Worm (Caenorhabditis elegans) whole organism, L3 larva: ENCODE results near the gene taf-6.2.

Experiments
- R02D3.7 ChIP-seq: fragments of 150-350 bp; optimal IDR thresholded peaks from 2 replicates; lab custom pipeline; 2014; ENCODE audit warnings: missing biosample characterization, missing genetic modification characterization
- ZK546.5 ChIP-seq: sonication (generic microtip); optimal IDR thresholded peaks from 2 replicates; lab custom pipeline; 2017; ENCODE audit warnings: missing biosample characterization, missing genetic modification characterization
- aly-2 ChIP-seq: fragments of 150-350 bp; optimal IDR thresholded peaks from 2 replicates; lab custom pipeline; 2014; ENCODE audit warnings: missing biosample characterization, missing genetic modification characterization
- ama-1 ChIP-seq: fragments of 150-350 bp; optimal IDR thresholded peaks from 2 replicates; lab custom pipeline; 2018
- ceh-16 ChIP-seq: sonication (generic microtip); optimal IDR thresholded peaks from 2 replicates; lab custom pipeline; 2017; ENCODE audit warnings: missing biosample characterization, missing genetic modification characterization
- ceh-28 ChIP-seq: fragments of 150-350 bp; optimal IDR thresholded peaks from 2 replicates; lab custom pipeline; 2014; ENCODE audit warnings: missing biosample characterization, missing genetic modification reagents, missing genetic modification characterization
- ceh-82 ChIP-seq: fragments of 150-350 bp; optimal IDR thresholded peaks from 2 replicates; lab custom pipeline; 2014; ENCODE audit warnings: missing biosample characterization, missing genetic modification characterization
- ceh-9 ChIP-seq: sonication (generic microtip); optimal IDR thresholded peaks from 2 replicates; lab custom pipeline; 2018; ENCODE audit warnings: missing biosample characterization, missing genetic modification characterization
- daf-12 ChIP-seq: fragments of 150-350 bp; optimal IDR thresholded peaks from 2 replicates; lab custom pipeline; 2014; ENCODE audit warnings: missing biosample characterization, missing genetic modification reagents, missing genetic modification characterization
- elt-1 ChIP-seq: fragments of 150-350 bp; optimal IDR thresholded peaks from 2 replicates; lab custom pipeline; 2014; ENCODE audit warnings: missing biosample characterization, missing genetic modification characterization
- elt-2 ChIP-seq: sonication (generic microtip); optimal IDR thresholded peaks from 2 replicates; lab custom pipeline; 2016; ENCODE audit warnings: missing genetic modification reagents, mild to moderate bottlenecking, missing genetic modification characterization, missing compliant biosample characterization
- elt-3 ChIP-seq, 3 experiments: fragments of 150-350 bp in 1 of 3; sonication (generic microtip) in 2 of 3; optimal IDR thresholded peaks; 2 replicates in 2 of 3; 4 replicates in 1 of 3; lab custom pipeline; 2014 to 2017; ENCODE audit warnings: missing biosample characterization in 3 of 3, missing genetic modification characterization in 3 of 3
- eor-1 ChIP-seq, 2 experiments: fragments of 150-350 bp; optimal IDR thresholded peaks; 2 replicates each; lab custom pipeline; 2014 to 2018; ENCODE audit warnings: missing biosample characterization in 2 of 2, missing genetic modification characterization in 2 of 2
- fkh-10 ChIP-seq: sonication (generic microtip); optimal IDR thresholded peaks from 2 replicates; lab custom pipeline; 2017; ENCODE audit warnings: missing biosample characterization, missing genetic modification reagents, missing genetic modification characterization
- fkh-2 ChIP-seq: fragments of 150-350 bp; optimal IDR thresholded peaks from 2 replicates; lab custom pipeline; 2014; ENCODE audit warnings: missing biosample characterization, missing genetic modification reagents, missing genetic modification characterization
- fos-1 ChIP-seq: fragments of 150-350 bp; optimal IDR thresholded peaks from 2 replicates; lab custom pipeline; 2014; ENCODE audit warnings: missing biosample characterization, missing genetic modification characterization
- hmg-11 ChIP-seq: sonication (generic microtip); optimal IDR thresholded peaks from 2 replicates; lab custom pipeline; 2016; ENCODE audit warnings: missing genetic modification characterization, missing compliant biosample characterization
- lin-15B ChIP-seq: fragments of 150-350 bp; optimal IDR thresholded peaks from 2 replicates; lab custom pipeline; 2014; ENCODE audit warnings: missing biosample characterization, missing genetic modification characterization
- lin-39 ChIP-seq: fragments of 150-350 bp; optimal IDR thresholded peaks from 2 replicates; lab custom pipeline; 2018; ENCODE audit warnings: missing biosample characterization, missing genetic modification reagents, missing genetic modification characterization
- lsy-12 ChIP-seq: sonication (generic microtip); optimal IDR thresholded peaks from 2 replicates; lab custom pipeline; 2016; ENCODE audit warnings: mild to moderate bottlenecking, missing genetic modification characterization, missing compliant biosample characterization
- mdl-1 ChIP-seq: fragments of 150-350 bp; optimal IDR thresholded peaks from 2 replicates; lab custom pipeline; 2014; ENCODE audit warnings: missing biosample characterization, missing genetic modification characterization
- mml-1 ChIP-seq: fragments of 150-350 bp; sonication (generic microtip); optimal IDR thresholded peaks from 3 replicates; lab custom pipeline; 2014; ENCODE audit warnings: missing biosample characterization, missing genetic modification characterization
- nfya-1 ChIP-seq: sonication (generic microtip); optimal IDR thresholded peaks from 2 replicates; lab custom pipeline; 2017; ENCODE audit warnings: missing genetic modification characterization, mild to moderate bottlenecking, missing compliant biosample characterization, antibody characterized with exemption, moderate library complexity; ENCODE audit not compliant: insufficient read depth
- nhr-11 ChIP-seq: fragments of 150-350 bp; optimal IDR thresholded peaks from 2 replicates; lab custom pipeline; 2014; ENCODE audit warnings: missing biosample characterization, missing genetic modification characterization
- nhr-12 ChIP-seq: fragments of 150-350 bp; optimal IDR thresholded peaks from 2 replicates; lab custom pipeline; 2014; ENCODE audit warnings: missing biosample characterization, missing genetic modification characterization
- nhr-23 ChIP-seq: fragments of 150-350 bp; optimal IDR thresholded peaks from 2 replicates; lab custom pipeline; 2014; ENCODE audit warnings: missing biosample characterization, missing genetic modification reagents, missing genetic modification characterization
- nhr-237 ChIP-seq: fragments of 150-350 bp; optimal IDR thresholded peaks from 2 replicates; lab custom pipeline; 2014; ENCODE audit warnings: missing biosample characterization, missing genetic modification characterization
- nhr-25 ChIP-seq: sonication (generic microtip); optimal IDR thresholded peaks from 2 replicates; lab custom pipeline; 2017; ENCODE audit warnings: missing biosample characterization, missing genetic modification characterization
- nhr-28 ChIP-seq: fragments of 150-350 bp; optimal IDR thresholded peaks from 2 replicates; lab custom pipeline; 2014; ENCODE audit warnings: missing biosample characterization, missing genetic modification characterization
- nhr-43 ChIP-seq: sonication (generic microtip); optimal IDR thresholded peaks from 2 replicates; lab custom pipeline; 2016; ENCODE audit warnings: mild to moderate bottlenecking, missing genetic modification characterization, missing compliant biosample characterization; ENCODE audit not compliant: poor library complexity, severe bottlenecking
- nhr-67 ChIP-seq: fragments of 150-350 bp; optimal IDR thresholded peaks from 2 replicates; lab custom pipeline; 2014; ENCODE audit warnings: missing biosample characterization, missing genetic modification characterization
- nhr-76 ChIP-seq: fragments of 150-350 bp; sonication (generic microtip); optimal IDR thresholded peaks from 5 replicates; lab custom pipeline; 2014; ENCODE audit warnings: missing biosample characterization, missing genetic modification characterization
- pqm-1 ChIP-seq: fragments of 150-350 bp; optimal IDR thresholded peaks from 2 replicates; lab custom pipeline; 2017; ENCODE audit warnings: missing biosample characterization, missing genetic modification characterization, inconsistent platforms
- sea-2 ChIP-seq: fragments of 150-350 bp; sonication (generic microtip); optimal IDR thresholded peaks from 4 replicates; lab custom pipeline; 2014; ENCODE audit warnings: missing biosample characterization, missing genetic modification reagents, missing genetic modification characterization
- skn-1 ChIP-seq: fragments of 150-350 bp; optimal IDR thresholded peaks from 2 replicates; lab custom pipeline; 2014; ENCODE audit warnings: missing biosample characterization, missing genetic modification characterization
- snpc-4 ChIP-seq: fragments of 150-350 bp; optimal IDR thresholded peaks from 2 replicates; lab custom pipeline; 2014; ENCODE audit warnings: missing biosample characterization, missing genetic modification characterization
- unc-39 ChIP-seq: sonication (generic microtip); optimal IDR thresholded peaks from 4 replicates; lab custom pipeline; 2017; ENCODE audit warnings: missing biosample characterization, missing genetic modification characterization
- unc-62 ChIP-seq: fragments of 150-350 bp; sonication (generic microtip); optimal IDR thresholded peaks from 4 replicates; lab custom pipeline; 2014; ENCODE audit warnings: missing biosample characterization, missing genetic modification reagents, missing genetic modification characterization
- zag-1 ChIP-seq: fragments of 150-350 bp; optimal IDR thresholded peaks from 2 replicates; lab custom pipeline; 2014; ENCODE audit warnings: missing biosample characterization, missing genetic modification characterization
- ztf-11 ChIP-seq: fragments of 150-350 bp; optimal IDR thresholded peaks from 2 replicates; lab custom pipeline; 2014; ENCODE audit warnings: missing biosample characterization, missing genetic modification characterization
- ztf-4 ChIP-seq: fragments of 150-350 bp; optimal IDR thresholded peaks from 2 replicates; lab custom pipeline; 2014; ENCODE audit warnings: missing biosample characterization, missing genetic modification characterization

taf-6.2 gene

ce11 chrIV:3709200-3709599, 14.7 kb upstream of the taf-6.2 start, which contains the start of gene Y37E11AL.1:
TSS of gene Y37E11AL.1 (plus strand) at chrIV:3709500.
- no peak for TF ChIP-seq ztf-4 (tag; lab: Kevin White, UChicago)
- no peak for TF ChIP-seq fkh-2 (tag; lab: Kevin White, UChicago)
- no peak for TF ChIP-seq daf-12
- no peak for TF ChIP-seq ceh-9 (tag; lab: Kevin White, UChicago)
- no peak for TF ChIP-seq lin-39 (tag; lab: Kevin White, UChicago)
- TF ChIP-seq aly-2 (tag; lab: Kevin White, UChicago): no peak

ce11 chrIV:3701892-3702291, 7.4 kb upstream of the taf-6.2 start, which contains the start of gene Y37E11AL.12:
TSS of gene Y37E11AL.12 (minus strand) at chrIV:3701992.
- TF ChIP-seq eor-1 (tag; optimal IDR thresholded peaks at IDR 0.05; lab: Kevin White, UChicago) (no peak), ceh-16 (tag; lab: Kevin White, UChicago) (no peak), nhr-28 (tag; lab: Kevin White, UChicago) (no peak), hmg-11 (tag; lab: Kevin White, UChicago) (no peak), elt-1 (tag; lab: Kevin White, UChicago) (no peak), nhr-237 (no peak), ceh-9 (tag; lab: Kevin White, UChicago) (no peak), mdl-1 (tag; lab: Kevin White, UChicago) (no peak), ZK546.5 (tag; lab: Kevin White, UChicago) (no peak), nhr-12 (tag; lab: Kevin White, UChicago) (no peak), nfya-1 (no peak), ama-1 (no peak), nhr-43 (tag; lab: Kevin White, UChicago) (no peak), nhr-25 (tag; lab: Kevin White, UChicago) (no peak), snpc-4 (tag; lab: Kevin White, UChicago) (no peak), nhr-23 (tag; lab: Kevin White, UChicago) (no peak)

ce11 chrIV:3700554-3700953, 6.0 kb upstream of the taf-6.2 start, which contains the start of gene Y37E11AL.9:
TSS of gene Y37E11AL.9 (minus strand) at chrIV:3700654.
- TF ChIP-seq mdl-1 (tag; lab: Kevin White, UChicago): no peak
- no peak for TF ChIP-seq lin-15B (tag; lab: Kevin White, UChicago)
- no peak for TF ChIP-seq pqm-1 (tag; lab: Kevin White, UChicago)

- TF ChIP-seq fos-1 (no peak), ceh-82 (no peak), mdl-1 (tag; lab: Kevin White, UChicago) (no peak), nhr-67 (no peak), mml-1 (tag; lab: Kevin White, UChicago) (no peak)
These were observed 3.7 kb upstream of the taf-6.2 start, which contains the start of gene Y37E11AL.2 for ce11 chrIV:3698201-3698600. TSS of gene Y37E11AL.2 (plus strand) at chrIV:3698501.

- TF ChIP-seq elt-1 (tag; lab: Kevin White, UChicago) (no peak), nfya-1 (no peak), lsy-12 (no peak), nhr-43 (tag; lab: Kevin White, UChicago) (no peak), daf-12 (no peak), nhr-28 (tag; lab: Kevin White, UChicago) (no peak), unc-39 (no peak), snpc-4 (tag; lab: Kevin White, UChicago) (no peak), ceh-16 (tag; lab: Kevin White, UChicago) (no peak), eor-1 (tag; optimal IDR thresholded peaks at IDR 0.05; lab: Kevin White, UChicago) (no peak), R02D3.7 (tag; lab: Kevin White, UChicago) (no peak), ceh-28 (no peak), zag-1 (tag; lab: Kevin White, UChicago) (no peak), ama-1 (no peak), elt-2 (tag; lab: Kevin White, UChicago) (no peak), ceh-82 (no peak), nhr-67 (no peak)
These were observed 6.5 kb downstream of the taf-6.2 start for ce11 chrIV:3688050-3688449.

- no peak for TF ChIP-seq nhr-11 (tag; lab: Kevin White, UChicago)
- TF ChIP-seq sea-2 (GFP tag; lab: Kevin White, UChicago): no peak
- TF ChIP-seq nhr-76: no peak
- no peak for TF ChIP-seq snpc-4 (tag; lab: Kevin White, UChicago)
- no peak for TF ChIP-seq hmg-11 (tag; lab: Kevin White, UChicago)
- TF ChIP-seq ztf-4 (tag; lab: Kevin White, UChicago): no peak
- TF ChIP-seq fos-1: no peak
- TF ChIP-seq fkh-10 (GFP tag; lab: Kevin White, UChicago): no peak
- no peak for TF ChIP-seq ztf-11 (tag; lab: Kevin White, UChicago)
- TF ChIP-seq fkh-2 (tag; lab: Kevin White, UChicago): no peak
- no peak for TF ChIP-seq nhr-23 (tag; lab: Kevin White, UChicago)
- TF ChIP-seq elt-1 (tag; lab: Kevin White, UChicago): no peak
- TF ChIP-seq eor-1 (tag; optimal IDR thresholded peaks at IDR 0.05; lab: Kevin White, UChicago): no peak
- no peak for TF ChIP-seq elt-3 (tag; optimal IDR thresholded peaks at IDR 0.05; lab: Kevin White, UChicago)
- no peak for TF ChIP-seq aly-2 (tag; lab: Kevin White, UChicago)
- TF ChIP-seq unc-62 (GFP tag; lab: Kevin White, UChicago): no peak
- TF ChIP-seq skn-1: no peak
- TF ChIP-seq lin-39 (tag; lab: Kevin White, UChicago): no peak
- TF ChIP-seq daf-12: no peak
- no peak for TF ChIP-seq nhr-43 (tag; lab: Kevin White, UChicago)
These were observed 7.8 kb downstream of the taf-6.2 start, which contains the start of gene map-1 for ce11 chrIV:3686765-3687164. TSS of gene map-1 (minus strand) at chrIV:3686865.
